Fruit fly (Drosophila melanogaster) whole organism, embryonic: ENCODE data around the gene dls.
A peak's percentile ranks its signal among the peaks of the same experiment; 100 is the strongest.

ENCODE experiments used
- CG11085 ChIP-seq: fragments of 200-800 bp; sonication (Bioruptor generic); IDR thresholded peaks from 2 replicates; pipeline ENCODE4 v1.3.6; 2022; ENCODE audit warnings: missing biosample characterization, missing genetic modification characterization
- CG11723 ChIP-seq: fragments of 200-800 bp; sonication (Bioruptor generic); optimal IDR thresholded peaks from 2 replicates; lab custom pipeline; 2017; ENCODE audit warnings: missing biosample characterization, mild to moderate bottlenecking, missing genetic modification characterization
- CG12236 ChIP-seq: fragments of 200-800 bp; sonication (Bioruptor generic); optimal IDR thresholded peaks from 2 replicates; lab custom pipeline; 2016; ENCODE audit warnings: missing biosample characterization, missing genetic modification characterization
- CG1529 ChIP-seq: fragments of 200-800 bp; sonication (Bioruptor generic); optimal IDR thresholded peaks from 3 replicates; lab custom pipeline; 2018; ENCODE audit warnings: missing biosample characterization, missing genetic modification characterization
- CG1602 ChIP-seq: fragments of 200-800 bp; sonication (Bioruptor generic); optimal IDR thresholded peaks from 3 replicates; lab custom pipeline; 2016; ENCODE audit warnings: missing biosample characterization, missing genetic modification characterization
- CG1603 ChIP-seq: fragments of 200-800 bp; sonication (Bioruptor generic); optimal IDR thresholded peaks from 2 replicates; lab custom pipeline; 2019; ENCODE audit warnings: missing biosample characterization, mild to moderate bottlenecking, missing genetic modification characterization, moderate library complexity
- CG17328 ChIP-seq: fragments of 200-800 bp; sonication (Bioruptor generic); IDR thresholded peaks from 2 replicates; pipeline ENCODE4 v1.3.6; 2022; ENCODE audit warnings: missing biosample characterization, missing genetic modification characterization
- CG17359 ChIP-seq: fragments of 200-800 bp; sonication (Bioruptor generic); optimal IDR thresholded peaks from 3 replicates; lab custom pipeline; 2018; ENCODE audit warnings: missing biosample characterization, mild to moderate bottlenecking, missing genetic modification characterization, moderate library complexity
- CG18476 ChIP-seq: fragments of 200-800 bp; sonication (Bioruptor generic); optimal IDR thresholded peaks from 2 replicates; lab custom pipeline; 2016; ENCODE audit warnings: missing biosample characterization, mild to moderate bottlenecking, missing genetic modification characterization
- CG2120 ChIP-seq: fragments of 200-800 bp; sonication (Bioruptor generic); optimal IDR thresholded peaks from 3 replicates; lab custom pipeline; 2016; ENCODE audit warnings: missing biosample characterization, missing genetic modification characterization
- CG2129 ChIP-seq: fragments of 200-800 bp; sonication (Bioruptor generic); IDR thresholded peaks from 2 replicates; pipeline ENCODE4 v1.3.6; 2022; ENCODE audit warnings: missing biosample characterization, missing genetic modification characterization; ENCODE audit not compliant: partially characterized antibody
- CG3163 ChIP-seq: fragments of 200-800 bp; sonication (Bioruptor generic); optimal IDR thresholded peaks from 3 replicates; lab custom pipeline; 2016; ENCODE audit warnings: missing biosample characterization, missing genetic modification characterization
- CG32532 ChIP-seq: fragments of 200-800 bp; sonication (Bioruptor generic); IDR thresholded peaks from 2 replicates; pipeline ENCODE4 v1.3.6; 2022; ENCODE audit warnings: missing biosample characterization, missing genetic modification characterization
- CG7745 ChIP-seq: fragments of 200-800 bp; sonication (Bioruptor generic); optimal IDR thresholded peaks from 2 replicates; lab custom pipeline; 2018; ENCODE audit warnings: missing biosample characterization, mild to moderate bottlenecking, missing genetic modification characterization, moderate library complexity
- CG9727 ChIP-seq: fragments of 200-800 bp; sonication (Bioruptor generic); optimal IDR thresholded peaks from 3 replicates; lab custom pipeline; 2017; ENCODE audit warnings: missing biosample characterization, mild to moderate bottlenecking, missing genetic modification characterization
- CTCF ChIP-seq: fragments of 200-800 bp; sonication (Bioruptor generic); optimal IDR thresholded peaks from 2 replicates; lab custom pipeline; 2017; ENCODE audit warnings: missing biosample characterization, mild to moderate bottlenecking, missing genetic modification characterization, moderate library complexity
- D19A ChIP-seq: fragments of 200-800 bp; optimal IDR thresholded peaks from 3 replicates; lab custom pipeline; 2019; ENCODE audit warnings: missing biosample characterization, mild to moderate bottlenecking, missing genetic modification characterization, moderate library complexity
- Dfd ChIP-seq, 2 experiments: fragments of >200 bp; optimal IDR thresholded peaks; 2 replicates each; lab custom pipeline; 2017; ENCODE audit warnings: missing biosample characterization in 2 of 2, missing genetic modification characterization in 2 of 2
- ERR ChIP-seq: fragments of 200-800 bp; sonication (Bioruptor generic); optimal IDR thresholded peaks from 2 replicates; lab custom pipeline; 2016; ENCODE audit warnings: missing biosample characterization, missing genetic modification characterization
- H2.0 ChIP-seq: fragments of 200-800 bp; sonication (Bioruptor generic); IDR thresholded peaks from 2 replicates; pipeline ENCODE4 v1.3.6; 2022; ENCODE audit warnings: missing biosample characterization, missing genetic modification characterization
- HLHmδ ChIP-seq: fragments of 200-800 bp; sonication (Bioruptor generic); optimal IDR thresholded peaks from 2 replicates; lab custom pipeline; 2018; ENCODE audit warnings: missing biosample characterization, mild to moderate bottlenecking, missing genetic modification characterization, moderate library complexity
- Lhr ChIP-seq: fragments of 200-800 bp; sonication (Bioruptor generic); optimal IDR thresholded peaks from 3 replicates; lab custom pipeline; 2017; ENCODE audit warnings: mild to moderate bottlenecking, missing biosample characterization, missing genetic modification reagents, missing genetic modification characterization
- Lpt ChIP-seq: fragments of >200 bp; optimal IDR thresholded peaks from 2 replicates; lab custom pipeline; 2018; ENCODE audit warnings: missing biosample characterization, missing genetic modification characterization
- NC2α ChIP-seq: fragments of 200-800 bp; sonication (Bioruptor generic); optimal IDR thresholded peaks from 2 replicates; lab custom pipeline; 2016; ENCODE audit warnings: missing biosample characterization, missing genetic modification characterization
- PHDP ChIP-seq: fragments of 200-800 bp; sonication (Bioruptor generic); optimal IDR thresholded peaks from 3 replicates; lab custom pipeline; 2018; ENCODE audit warnings: missing biosample characterization, mild to moderate bottlenecking, missing genetic modification characterization, moderate library complexity
- YL-1 ChIP-seq: fragments of 200-800 bp; sonication (Bioruptor generic); optimal IDR thresholded peaks from 3 replicates; lab custom pipeline; 2017; ENCODE audit warnings: missing biosample characterization, mild to moderate bottlenecking, missing genetic modification characterization
- amos ChIP-seq: fragments of 200-800 bp; sonication (Bioruptor generic); IDR thresholded peaks from 2 replicates; pipeline ENCODE4 v1.3.6; 2022; ENCODE audit warnings: missing biosample characterization, missing genetic modification characterization; ENCODE audit not compliant: partially characterized antibody
- ase ChIP-seq: fragments of 200-800 bp; sonication (Bioruptor generic); IDR thresholded peaks from 3 replicates; pipeline ENCODE4 v1.3.6; 2022; ENCODE audit warnings: missing biosample characterization, missing genetic modification characterization
- cad ChIP-seq: fragments of >200 bp; optimal IDR thresholded peaks from 2 replicates; lab custom pipeline; 2017; ENCODE audit warnings: missing biosample characterization, missing genetic modification characterization
- crp ChIP-seq, 2 experiments: fragments of 200-800 bp; sonication (Bioruptor generic); optimal IDR thresholded peaks; 2 replicates in 1 of 2; 3 replicates in 1 of 2; lab custom pipeline; 2017; ENCODE audit warnings: missing biosample characterization in 2 of 2, missing genetic modification characterization in 2 of 2, mild to moderate bottlenecking in 1 of 2, moderate library complexity in 1 of 2
- cwo ChIP-seq: fragments of 200-800 bp; sonication (Bioruptor generic); optimal IDR thresholded peaks from 3 replicates; lab custom pipeline; 2017; ENCODE audit warnings: missing biosample characterization, missing genetic modification characterization, mild to moderate bottlenecking, moderate library complexity, missing genetic modification reagents
- dm ChIP-seq: fragments of 200-800 bp; sonication (Bioruptor generic); optimal IDR thresholded peaks from 3 replicates; lab custom pipeline; 2016; ENCODE audit warnings: missing biosample characterization, missing genetic modification characterization
- ewg ChIP-seq: fragments of 200-800 bp; sonication (Bioruptor generic); optimal IDR thresholded peaks from 3 replicates; lab custom pipeline; 2017; ENCODE audit warnings: mild to moderate bottlenecking, missing biosample characterization, missing genetic modification reagents, missing genetic modification characterization
- fd64A ChIP-seq: fragments of 200-800 bp; sonication (Bioruptor generic); optimal IDR thresholded peaks from 3 replicates; lab custom pipeline; 2018; ENCODE audit warnings: missing biosample characterization, mild to moderate bottlenecking, missing genetic modification characterization
- fu2 ChIP-seq: fragments of 200-800 bp; sonication (Bioruptor generic); optimal IDR thresholded peaks from 2 replicates; lab custom pipeline; 2016; ENCODE audit warnings: missing biosample characterization, missing genetic modification characterization
- gce ChIP-seq: fragments of 200-800 bp; sonication (Bioruptor generic); IDR thresholded peaks from 3 replicates; pipeline ENCODE4 v1.3.6; 2022; ENCODE audit warnings: missing biosample characterization, missing genetic modification characterization
- gfzf ChIP-seq: fragments of 200-800 bp; sonication (Bioruptor generic); optimal IDR thresholded peaks from 2 replicates; lab custom pipeline; 2016; ENCODE audit warnings: missing biosample characterization, mild to moderate bottlenecking, missing genetic modification characterization, moderate library complexity
- hbn ChIP-seq: fragments of 200-800 bp; sonication (Bioruptor generic); IDR thresholded peaks from 2 replicates; pipeline ENCODE4 v1.3.6; 2022; ENCODE audit warnings: missing biosample characterization, missing genetic modification characterization; ENCODE audit not compliant: partially characterized antibody
- mam ChIP-seq: fragments of 200-800 bp; sonication (Bioruptor generic); optimal IDR thresholded peaks from 3 replicates; lab custom pipeline; 2016; ENCODE audit warnings: missing biosample characterization, missing genetic modification characterization
- nerfin-2 ChIP-seq: fragments of 200-800 bp; sonication (Bioruptor generic); IDR thresholded peaks from 2 replicates; pipeline ENCODE4 v1.3.6; 2022; ENCODE audit warnings: missing biosample characterization, missing genetic modification characterization; ENCODE audit not compliant: partially characterized antibody
- nom ChIP-seq: fragments of 200-800 bp; sonication (Bioruptor generic); optimal IDR thresholded peaks from 2 replicates; lab custom pipeline; 2017; ENCODE audit warnings: missing biosample characterization, missing genetic modification characterization, mild to moderate bottlenecking, moderate library complexity, missing genetic modification reagents
- org-1 ChIP-seq: fragments of 200-800 bp; sonication (Bioruptor generic); optimal IDR thresholded peaks from 2 replicates; lab custom pipeline; 2017; ENCODE audit warnings: missing biosample characterization, missing genetic modification characterization
- peb ChIP-seq: fragments of 200-800 bp; sonication (Bioruptor generic); IDR thresholded peaks from 2 replicates; pipeline ENCODE4 v1.3.6; 2022; ENCODE audit warnings: missing biosample characterization, missing genetic modification characterization
- phol ChIP-seq: fragments of 200-800 bp; sonication (Bioruptor generic); optimal IDR thresholded peaks from 3 replicates; lab custom pipeline; 2018; ENCODE audit warnings: missing biosample characterization, mild to moderate bottlenecking, missing genetic modification characterization, moderate library complexity
- pzg ChIP-seq: fragments of 200-800 bp; sonication (Bioruptor generic); optimal IDR thresholded peaks from 3 replicates; lab custom pipeline; 2018; ENCODE audit warnings: missing biosample characterization, mild to moderate bottlenecking, missing genetic modification characterization, moderate library complexity
- sc ChIP-seq, 3 experiments: fragments of >200 bp in 2 of 3; fragments of 200-800 bp in 1 of 3; sonication (Bioruptor generic) in 1 of 3; optimal IDR thresholded peaks; 2 replicates in 2 of 3; 3 replicates in 1 of 3; lab custom pipeline; 2017; ENCODE audit warnings: mild to moderate bottlenecking in 1 of 3, missing biosample characterization in 1 of 3, missing genetic modification characterization in 1 of 3, missing genetic modification reagents in 1 of 3
- slbo ChIP-seq: fragments of 200-800 bp; sonication (Bioruptor generic); IDR thresholded peaks from 2 replicates; pipeline ENCODE4 v1.3.6; 2022; ENCODE audit warnings: missing biosample characterization, missing genetic modification characterization
- slou ChIP-seq: fragments of 200-800 bp; sonication (Bioruptor generic); optimal IDR thresholded peaks from 3 replicates; lab custom pipeline; 2016; ENCODE audit warnings: missing biosample characterization, missing genetic modification characterization
- sug ChIP-seq: fragments of 200-800 bp; optimal IDR thresholded peaks from 2 replicates; lab custom pipeline; 2019; ENCODE audit warnings: missing biosample characterization, mild to moderate bottlenecking, missing genetic modification characterization, moderate library complexity
- ttk ChIP-seq: fragments of 200-800 bp; sonication (Bioruptor generic); IDR thresholded peaks from 2 replicates; pipeline ENCODE4 v2.1.2; 2022; ENCODE audit warnings: missing biosample characterization, missing genetic modification characterization
- vvl ChIP-seq: fragments of 200-800 bp; sonication (Bioruptor generic); IDR thresholded peaks from 2 replicates; pipeline ENCODE4 v1.3.6; 2022; ENCODE audit warnings: missing biosample characterization, missing genetic modification characterization

The dls gene

DNA sequence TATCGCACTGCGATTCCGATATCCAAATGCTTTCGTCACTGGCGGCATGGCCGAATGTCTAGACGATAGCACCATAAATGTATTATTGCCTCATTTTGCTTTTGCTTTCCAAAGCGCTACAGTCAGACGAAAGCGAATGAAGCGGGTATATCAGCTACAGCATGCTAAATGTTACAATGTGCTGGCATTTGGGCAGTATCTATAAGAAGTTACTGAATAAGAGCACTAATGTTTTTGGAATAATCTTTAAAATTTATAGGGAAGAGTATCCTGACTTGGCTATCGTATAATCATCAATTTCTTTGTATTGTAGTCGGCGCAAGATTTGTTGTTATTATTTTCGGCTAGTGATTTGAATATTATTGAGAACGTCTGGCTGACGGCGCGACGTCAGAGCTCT, 2.1 kb downstream of the dls start (continued):
- no peak for TF ChIP-seq CG12236
- TF ChIP-seq sc (optimal IDR thresholded peaks at IDR 0.05; lab: Kevin White, UChicago) = no peak
- no peak for TF ChIP-seq sc (GFP tag; optimal IDR thresholded peaks at IDR 0.05; lab: Kevin White, UChicago)
- no peak for TF ChIP-seq CG11723 (GFP tag; lab: Kevin White, UChicago)
- no peak for TF ChIP-seq Lpt
- peak; percentile 91 for TF ChIP-seq D19A
- TF ChIP-seq CG3163 = peak; percentile 35
- TF ChIP-seq PHDP (tag; lab: Kevin White, UChicago) = peak; percentile 80
- TF ChIP-seq cwo (GFP tag; lab: Kevin White, UChicago) = peak; percentile 85
- no peak for TF ChIP-seq CG7745 (tag; lab: Kevin White, UChicago)
- TF ChIP-seq gce (GFP tag; lab: Robert Waterston, UW) = peak; percentile 71; the same call in 1 of the 3 replicates
- TF ChIP-seq ase (GFP tag; lab: Robert Waterston, UW) = peak; percentile 87; the same call in 2 of the 3 replicates
- TF ChIP-seq phol = peak; percentile 68
- TF ChIP-seq nerfin-2 (GFP tag; lab: Robert Waterston, UW) = no peak
- TF ChIP-seq CG2129 = no peak
- peak; percentile 41 for TF ChIP-seq ERR (GFP tag; lab: Kevin White, UChicago)
- no peak for TF ChIP-seq amos (GFP tag; lab: Robert Waterston, UW)
- TF ChIP-seq CG2120 (GFP tag; lab: Kevin White, UChicago) = peak; percentile 93
- TF ChIP-seq vvl = peak; percentile 92; the same call in 1 of the 2 replicates
- TF ChIP-seq CG11085 (GFP tag; lab: Robert Waterston, UW) = peak; percentile 83
- peak in 1 of 2 experiments; percentile 8 for TF ChIP-seq crp (GFP tag; optimal IDR thresholded peaks at IDR 0.05; lab: Kevin White, UChicago)
- TF ChIP-seq mam (GFP tag; lab: Kevin White, UChicago) = peak; percentile 91
- peak; percentile 83 for TF ChIP-seq ttk
- TF ChIP-seq CG18476 (GFP tag; lab: Kevin White, UChicago) = peak; percentile 84
- TF ChIP-seq cad (GFP tag; lab: Kevin White, UChicago) = no peak
- no peak for TF ChIP-seq gfzf (GFP tag; lab: Kevin White, UChicago)
- TF ChIP-seq Dfd (GFP tag; optimal IDR thresholded peaks at IDR 0.05; lab: Kevin White, UChicago) = no peak
- peak; percentile 59 for TF ChIP-seq CG1602 (GFP tag; lab: Kevin White, UChicago)
- no peak for TF ChIP-seq YL-1 (GFP tag; lab: Kevin White, UChicago)
- no peak for TF ChIP-seq HLHmδ
- peak; percentile 15 for TF ChIP-seq CTCF
- TF ChIP-seq hbn (GFP tag; lab: Robert Waterston, UW) = no peak
- peak; percentile 57 for TF ChIP-seq sug (tag; lab: Kevin White, UChicago)
- no peak for TF ChIP-seq fd64A (GFP tag; lab: Kevin White, UChicago)
- peak; percentile 95 for TF ChIP-seq slbo (GFP tag; lab: Robert Waterston, UW)
- peak; percentile 92 for TF ChIP-seq CG32532 (GFP tag; lab: Robert Waterston, UW)
- peak; percentile 46 for TF ChIP-seq ewg
- no peak for TF ChIP-seq NC2α (GFP tag; lab: Kevin White, UChicago)
- peak; percentile 10 for TF ChIP-seq CG1529 (GFP tag; lab: Kevin White, UChicago)
- TF ChIP-seq org-1 = peak; percentile 68
- peak; percentile 65 for TF ChIP-seq CG9727 (GFP tag; lab: Kevin White, UChicago)
- TF ChIP-seq Lhr = no peak
- TF ChIP-seq H2.0 (GFP tag; lab: Robert Waterston, UW) = peak; percentile 84
- TF ChIP-seq pzg (GFP tag; lab: Kevin White, UChicago) = peak; percentile 4
- peak; percentile 70 for TF ChIP-seq fu2 (GFP tag; lab: Kevin White, UChicago)
- peak; percentile 30 for TF ChIP-seq slou (GFP tag; lab: Kevin White, UChicago)
- TF ChIP-seq nom (GFP tag; lab: Kevin White, UChicago) = no peak
- TF ChIP-seq CG17328 (GFP tag; lab: Robert Waterston, UW) = peak; percentile 79
- peak; percentile 67; the same call in 1 of the 2 replicates for TF ChIP-seq peb (GFP tag; lab: Robert Waterston, UW)
- TF ChIP-seq CG1603 = peak; percentile 86
- peak; percentile 86 for TF ChIP-seq CG17359 (tag; lab: Kevin White, UChicago)
- peak; percentile 1 for TF ChIP-seq dm (GFP tag; lab: Kevin White, UChicago)
